Worm (Caenorhabditis elegans) whole organism, young adult: ENCODE data around the gene F54D10.8.

ENCODE experiments used
- F49E8.2 ChIP-seq: sonication (generic microtip); optimal IDR thresholded peaks from 3 replicates; lab custom pipeline; 2017; ENCODE audit warnings: missing genetic modification characterization, mild to moderate bottlenecking, missing compliant biosample characterization, antibody characterized with exemption, moderate library complexity; ENCODE audit not compliant: insufficient read depth
- nfya-1 ChIP-seq: sonication (generic microtip); optimal IDR thresholded peaks from 2 replicates; lab custom pipeline; 2017; ENCODE audit warnings: antibody characterized with exemption, missing compliant biosample characterization, missing genetic modification characterization, borderline replicate concordance; ENCODE audit not compliant: insufficient read depth

ce11 chrII:3788356-3788962 is 39.2 kb downstream of the F54D10.8 start:
- TF ChIP-seq F49E8.2 (tag; lab: Kevin White, UChicago), result no peak
- no peak for TF ChIP-seq nfya-1 (tag; lab: Kevin White, UChicago)
